Fruit fly (Drosophila melanogaster): ENCODE data around the gene CG15278.

Gene CG15278

DNA sequence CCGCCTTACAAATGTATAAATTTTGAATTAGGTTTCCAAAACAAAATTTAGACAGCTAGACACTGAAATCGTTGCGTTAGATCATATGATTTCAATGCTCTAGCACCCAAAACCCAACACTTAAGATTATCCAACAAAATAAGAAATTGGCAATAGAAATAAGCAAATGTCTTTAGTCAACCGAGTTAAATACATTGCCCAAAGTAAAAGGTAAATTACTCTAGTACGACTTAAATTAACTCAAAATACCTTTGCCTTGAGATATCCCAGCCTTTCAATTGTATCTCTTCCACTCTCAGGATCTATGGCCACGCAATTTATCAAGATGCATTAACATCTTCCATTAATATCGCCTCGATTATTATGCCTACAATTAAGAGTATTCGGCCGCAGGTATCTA is at the start of gene CG15278:
CG15278 (minus strand) TSS at position 101 of the 400 bp plus-strand sequence.
- TF ChIP-seq CG5245 (GFP tag; optimal IDR thresholded peaks at IDR 0.05): no peak
- TF ChIP-seq crol (GFP tag; IDR thresholded peaks at IDR 0.05): no peak
- no peak for TF ChIP-seq cad (GFP tag; optimal IDR thresholded peaks at IDR 0.05)
- no peak for TF ChIP-seq CG13296 (GFP tag; optimal IDR thresholded peaks at IDR 0.05)
- no peak for TF ChIP-seq zf30C (GFP tag; optimal IDR thresholded peaks at IDR 0.05)
- TF ChIP-seq CG6813 (GFP tag; optimal IDR thresholded peaks at IDR 0.05): no peak
- no peak for TF ChIP-seq CG4820 (GFP tag; optimal IDR thresholded peaks at IDR 0.05)
- TF ChIP-seq CG1792 (GFP tag; optimal IDR thresholded peaks at IDR 0.05): no peak
- TF ChIP-seq Rfx (GFP tag; IDR thresholded peaks at IDR 0.05): no peak
- no peak for TF ChIP-seq CG4617 (GFP tag; optimal IDR thresholded peaks at IDR 0.05; ENCODE audit: borderline replicate concordance)
- TF ChIP-seq Pdp1 (GFP tag; optimal IDR thresholded peaks at IDR 0.05): no peak
- no peak for TF ChIP-seq abd-A (tag; optimal IDR thresholded peaks at IDR 0.05)
- TF ChIP-seq Chrac-16 (GFP tag; optimal IDR thresholded peaks at IDR 0.05): no peak
- TF ChIP-seq pros (GFP tag; optimal IDR thresholded peaks at IDR 0.05): no peak
- no peak for TF ChIP-seq Ets65A (GFP tag)
- no peak for TF ChIP-seq sens-2 (GFP tag; IDR thresholded peaks at IDR 0.05)
- no peak for TF ChIP-seq odd (GFP tag; optimal IDR thresholded peaks at IDR 0.05)
- TF ChIP-seq CG1832 (GFP tag; optimal IDR thresholded peaks at IDR 0.05): no peak
- no peak for TF ChIP-seq ab (GFP tag; optimal IDR thresholded peaks at IDR 0.05)

DNA sequence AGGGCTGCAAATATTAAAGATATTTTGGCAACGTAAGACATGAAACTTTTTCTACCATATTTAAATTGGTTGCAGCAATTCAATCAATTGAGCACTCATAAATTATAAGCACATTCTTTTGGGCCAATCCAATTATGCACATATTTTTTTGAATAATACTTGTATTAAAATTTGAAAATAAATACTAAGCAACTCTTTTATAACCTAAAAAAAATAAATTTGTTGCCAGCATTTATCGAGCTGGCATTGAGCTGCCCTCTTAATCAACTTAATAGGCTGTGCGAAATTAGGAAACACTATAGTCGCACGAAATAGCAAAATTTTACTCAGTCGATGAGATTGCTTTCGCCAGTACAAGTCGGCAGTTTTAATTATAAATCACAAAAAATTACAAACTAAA is 48.2 kb upstream of the CG15278 start, which contains the start of gene CG3491:
CG3491 (plus strand) TSS at position 301 of the 400 bp plus-strand sequence.
- no peak for TF ChIP-seq Blimp-1 (GFP tag; optimal IDR thresholded peaks at IDR 0.05)
- no peak for TF ChIP-seq CG14667 (GFP tag; IDR thresholded peaks at IDR 0.05)
- no peak for TF ChIP-seq gsb-n (tag; optimal IDR thresholded peaks at IDR 0.05)
- TF ChIP-seq Xbp1 (GFP tag; optimal IDR thresholded peaks at IDR 0.05): no peak
- TF ChIP-seq TFAM (GFP tag; optimal IDR thresholded peaks at IDR 0.05): no peak
- TF ChIP-seq Side (GFP tag; optimal IDR thresholded peaks at IDR 0.05): no peak
- TF ChIP-seq schlank (tag; optimal IDR thresholded peaks at IDR 0.05): no peak
- no peak for TF ChIP-seq CG6689 (GFP tag; IDR thresholded peaks at IDR 0.05)
- TF ChIP-seq CG17328 (GFP tag; IDR thresholded peaks at IDR 0.05): no peak
- TF ChIP-seq CG10274 (GFP tag; optimal IDR thresholded peaks at IDR 0.05): no peak
- TF ChIP-seq CG5245 (GFP tag; optimal IDR thresholded peaks at IDR 0.05): no peak

DNA sequence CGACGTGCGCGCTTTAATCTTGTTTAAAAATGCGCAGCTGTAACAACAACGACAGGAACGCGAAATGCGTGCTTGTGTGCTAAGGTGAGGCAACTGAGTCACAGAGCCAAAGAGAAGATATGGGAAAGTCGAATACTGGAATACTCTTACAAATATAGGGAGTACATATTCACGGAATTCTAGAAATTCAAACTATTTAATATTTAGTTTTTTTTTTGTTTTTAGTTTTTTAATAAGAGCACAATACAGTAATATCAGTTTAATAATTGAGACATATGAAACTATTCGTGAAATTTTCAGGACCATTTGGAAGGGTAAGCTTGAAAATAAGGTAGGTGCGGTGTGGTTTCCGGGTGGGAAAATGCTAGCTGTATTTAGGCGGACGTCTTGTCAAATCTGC is 11.4 kb upstream of the CG15278 start:
- TF ChIP-seq ranshi (GFP tag; IDR thresholded peaks at IDR 0.05): peak; percentile 11; the same call in 1 of the 2 replicates
- no peak for TF ChIP-seq pros (GFP tag; optimal IDR thresholded peaks at IDR 0.05)
- TF ChIP-seq CG13894 (tag; optimal IDR thresholded peaks at IDR 0.05): peak; percentile 23
- TF ChIP-seq Hmr (GFP tag; optimal IDR thresholded peaks at IDR 0.05): peak; percentile 43
- peak; percentile 66 for TF ChIP-seq CG2678 (tag; optimal IDR thresholded peaks at IDR 0.05)
- TF ChIP-seq ems (GFP tag; optimal IDR thresholded peaks at IDR 0.05): no peak
- peak; percentile 56 for TF ChIP-seq D19A (tag; optimal IDR thresholded peaks at IDR 0.05)
- TF ChIP-seq lab (GFP tag; optimal IDR thresholded peaks at IDR 0.05): peak; percentile 57
- TF ChIP-seq CG4820 (GFP tag; optimal IDR thresholded peaks at IDR 0.05): no peak
- TF ChIP-seq tna (GFP tag; IDR thresholded peaks at IDR 0.05; ENCODE audit: partially characterized antibody): no peak
- peak; percentile 44 for TF ChIP-seq dmrt99B (tag; optimal IDR thresholded peaks at IDR 0.05)
- TF ChIP-seq CG3281 (GFP tag; optimal IDR thresholded peaks at IDR 0.05): peak; percentile 25
- TF ChIP-seq dpn (GFP tag; optimal IDR thresholded peaks at IDR 0.05): no peak
- peak; percentile 50 for TF ChIP-seq CG7839 (tag; optimal IDR thresholded peaks at IDR 0.05)
- peak; percentile 40 for TF ChIP-seq Meics (GFP tag; optimal IDR thresholded peaks at IDR 0.05)
- TF ChIP-seq row (GFP tag; IDR thresholded peaks at IDR 0.05): 0 out of 3 replicates have a peak, but pooled peaks have one; percentile 40
- peak; percentile 24 for TF ChIP-seq CG13296 (GFP tag; optimal IDR thresholded peaks at IDR 0.05)
- peak; percentile 28; the same call in 1 of the 2 replicates for TF ChIP-seq CG32532 (GFP tag; IDR thresholded peaks at IDR 0.05)
- TF ChIP-seq ab (GFP tag; optimal IDR thresholded peaks at IDR 0.05): no peak
- no peak for TF ChIP-seq CG5953 (GFP tag; IDR thresholded peaks at IDR 0.05)
- no peak for TF ChIP-seq prd (optimal IDR thresholded peaks at IDR 0.05)
- TF ChIP-seq prd (GFP tag; IDR thresholded peaks at IDR 0.05): 0 out of 3 replicates have a peak, but pooled peaks have one; percentile 9
- TF ChIP-seq Ptx1 (GFP tag; IDR thresholded peaks at IDR 0.05): peak; percentile 46; the same call in 1 of the 2 replicates
- TF ChIP-seq dysf (GFP tag; IDR thresholded peaks at IDR 0.05): 0 out of 3 replicates have a peak, but pooled peaks have one; percentile 65
